Fruit fly (Drosophila melanogaster) whole organism, prepupa: Measurements from ENCODE around the gene CG31917.

Experiments used
- CG10631 ChIP-seq: fragments of 200-800 bp; sonication (Bioruptor generic); optimal IDR thresholded peaks from 2 replicates; lab custom pipeline; 2016; ENCODE audit warnings: missing biosample characterization, missing genetic modification characterization
- CG10669 ChIP-seq: fragments of 200-800 bp; sonication (Bioruptor generic); optimal IDR thresholded peaks from 3 replicates; lab custom pipeline; 2018; ENCODE audit warnings: missing biosample characterization, mild to moderate bottlenecking, missing genetic modification characterization, moderate library complexity
- CG11294 ChIP-seq: fragments of 200-800 bp; sonication (Bioruptor generic); IDR thresholded peaks from 2 replicates; pipeline ENCODE4 v1.3.6; 2022; ENCODE audit warnings: missing biosample characterization, missing genetic modification characterization
- CG11902 ChIP-seq: fragments of 200-800 bp; sonication (Bioruptor generic); optimal IDR thresholded peaks from 3 replicates; lab custom pipeline; 2016; ENCODE audit warnings: missing biosample characterization, missing genetic modification characterization
- CG15336 ChIP-seq: fragments of 200-800 bp; sonication (Bioruptor generic); IDR thresholded peaks from 2 replicates; pipeline ENCODE4 v1.3.6; 2022; ENCODE audit warnings: missing biosample characterization, missing genetic modification characterization
- CG1621 ChIP-seq: fragments of 200-800 bp; sonication (Bioruptor generic); optimal IDR thresholded peaks from 3 replicates; lab custom pipeline; 2018; ENCODE audit warnings: missing biosample characterization, mild to moderate bottlenecking, missing genetic modification characterization
- CG3032 ChIP-seq: fragments of 200-800 bp; optimal IDR thresholded peaks from 2 replicates; lab custom pipeline; 2019; ENCODE audit warnings: missing biosample characterization, mild to moderate bottlenecking, missing genetic modification characterization, moderate library complexity
- CG31627 ChIP-seq: fragments of 200-800 bp; sonication (Bioruptor generic); optimal IDR thresholded peaks from 3 replicates; lab custom pipeline; 2016; ENCODE audit warnings: missing biosample characterization, missing genetic modification characterization
- CG32006 ChIP-seq: fragments of 200-800 bp; sonication (Bioruptor generic); optimal IDR thresholded peaks from 3 replicates; lab custom pipeline; 2017; ENCODE audit warnings: missing biosample characterization, mild to moderate bottlenecking, missing genetic modification characterization
- CG34406 ChIP-seq: fragments of 200-800 bp; sonication (Bioruptor generic); optimal IDR thresholded peaks from 3 replicates; lab custom pipeline; 2016; ENCODE audit warnings: missing biosample characterization, missing genetic modification characterization
- CG4318 ChIP-seq: fragments of 200-800 bp; sonication (Bioruptor generic); optimal IDR thresholded peaks from 3 replicates; lab custom pipeline; 2017; ENCODE audit warnings: missing biosample characterization, mild to moderate bottlenecking, missing genetic modification characterization
- CG6163 ChIP-seq: fragments of 200-800 bp; sonication (Bioruptor generic); IDR thresholded peaks from 3 replicates; pipeline ENCODE4 v1.3.6; 2022; ENCODE audit warnings: missing biosample characterization, missing genetic modification characterization
- CG6808 ChIP-seq: fragments of 200-800 bp; sonication (Bioruptor generic); optimal IDR thresholded peaks from 3 replicates; lab custom pipeline; 2017; ENCODE audit warnings: missing biosample characterization, missing genetic modification characterization, mild to moderate bottlenecking, moderate library complexity, missing genetic modification reagents
- CG7368 ChIP-seq: fragments of 200-800 bp; sonication (Bioruptor generic); optimal IDR thresholded peaks from 3 replicates; lab custom pipeline; 2016; ENCODE audit warnings: missing biosample characterization, missing genetic modification characterization
- CG8319 ChIP-seq: fragments of 200-800 bp; sonication (Bioruptor generic); optimal IDR thresholded peaks from 3 replicates; lab custom pipeline; 2016; ENCODE audit warnings: missing biosample characterization, missing genetic modification characterization
- CG8632 ChIP-seq: fragments of 200-800 bp; sonication (Bioruptor generic); optimal IDR thresholded peaks from 3 replicates; lab custom pipeline; 2016; ENCODE audit warnings: missing biosample characterization, missing genetic modification characterization
- Eip75B ChIP-seq: fragments of 200-800 bp; sonication (Bioruptor generic); optimal IDR thresholded peaks from 3 replicates; lab custom pipeline; 2016; ENCODE audit warnings: missing biosample characterization, missing genetic modification characterization
- Eip78C ChIP-seq: fragments of 200-800 bp; sonication (Bioruptor generic); peaks from one replicate; lab custom pipeline; 2016; ENCODE audit warnings: missing biosample characterization, missing genetic modification characterization
- Eip93F ChIP-seq: fragments of 200-800 bp; sonication (Bioruptor generic); optimal IDR thresholded peaks from 2 replicates; lab custom pipeline; 2016; ENCODE audit warnings: missing biosample characterization, mild to moderate bottlenecking, missing genetic modification characterization
- Ets21C ChIP-seq: fragments of 200-800 bp; sonication (Bioruptor generic); optimal IDR thresholded peaks from 3 replicates; lab custom pipeline; 2016; ENCODE audit warnings: missing biosample characterization, missing genetic modification characterization
- Ets96B ChIP-seq: fragments of 200-800 bp; optimal IDR thresholded peaks from 2 replicates; lab custom pipeline; 2019; ENCODE audit warnings: missing biosample characterization, mild to moderate bottlenecking, missing genetic modification characterization, moderate library complexity
- Gug ChIP-seq: fragments of 200-800 bp; sonication (Bioruptor generic); IDR thresholded peaks from 2 replicates; pipeline ENCODE4 v1.3.6; 2022; ENCODE audit warnings: missing biosample characterization, missing genetic modification characterization
- Hr38 ChIP-seq: sonication (Bioruptor generic); optimal IDR thresholded peaks from 2 replicates; lab custom pipeline; 2016; ENCODE audit warnings: missing biosample characterization, missing genetic modification characterization
- Hr39 ChIP-seq: fragments of 200-800 bp; sonication (Bioruptor generic); optimal IDR thresholded peaks from 2 replicates; lab custom pipeline; 2016; ENCODE audit warnings: missing biosample characterization, missing genetic modification characterization
- Hr4 ChIP-seq: fragments of 200-800 bp; sonication (Bioruptor generic); optimal IDR thresholded peaks from 3 replicates; lab custom pipeline; 2016; ENCODE audit warnings: missing biosample characterization, missing genetic modification characterization
- Lpt ChIP-seq: fragments of 200-800 bp; sonication (Bioruptor generic); optimal IDR thresholded peaks from 3 replicates; lab custom pipeline; 2016; ENCODE audit warnings: missing biosample characterization, missing genetic modification characterization
- Met ChIP-seq: fragments of 200-800 bp; sonication (Bioruptor generic); optimal IDR thresholded peaks from 3 replicates; lab custom pipeline; 2016; ENCODE audit warnings: missing biosample characterization, missing genetic modification characterization
- OdsH ChIP-seq: fragments of 200-800 bp; sonication (Bioruptor generic); optimal IDR thresholded peaks from 3 replicates; lab custom pipeline; 2016; ENCODE audit warnings: missing biosample characterization, missing genetic modification characterization
- Smox ChIP-seq: fragments of 200-800 bp; sonication (Bioruptor generic); optimal IDR thresholded peaks from 3 replicates; lab custom pipeline; 2016; ENCODE audit warnings: missing biosample characterization, missing genetic modification characterization
- Sox102F ChIP-seq: fragments of 200-800 bp; sonication (Bioruptor generic); optimal IDR thresholded peaks from 2 replicates; lab custom pipeline; 2016; ENCODE audit warnings: missing biosample characterization, mild to moderate bottlenecking, missing genetic modification characterization
- Sox14 ChIP-seq: fragments of 200-800 bp; sonication (Bioruptor generic); optimal IDR thresholded peaks from 3 replicates; lab custom pipeline; 2016; ENCODE audit warnings: missing biosample characterization, missing genetic modification characterization
- Sox15 ChIP-seq: fragments of 200-800 bp; sonication (Bioruptor generic); optimal IDR thresholded peaks from 3 replicates; lab custom pipeline; 2016; ENCODE audit warnings: missing biosample characterization, missing genetic modification characterization
- achi ChIP-seq: fragments of 200-800 bp; sonication (Bioruptor generic); optimal IDR thresholded peaks from 3 replicates; lab custom pipeline; 2016; ENCODE audit warnings: missing biosample characterization, missing genetic modification characterization
- dac ChIP-seq: fragments of 200-800 bp; sonication (Bioruptor generic); optimal IDR thresholded peaks from 2 replicates; lab custom pipeline; 2017; ENCODE audit warnings: missing biosample characterization, mild to moderate bottlenecking, missing genetic modification characterization
- dsx ChIP-seq: fragments of 200-800 bp; optimal IDR thresholded peaks from 3 replicates; lab custom pipeline; 2019; ENCODE audit warnings: missing biosample characterization, mild to moderate bottlenecking, missing genetic modification characterization, moderate library complexity; ENCODE audit not compliant: poor library complexity, severe bottlenecking
- eg ChIP-seq: fragments of 200-800 bp; sonication (Bioruptor generic); IDR thresholded peaks from 3 replicates; pipeline ENCODE4 v1.3.6; 2022; ENCODE audit warnings: missing biosample characterization, missing genetic modification characterization
- esn ChIP-seq: fragments of 200-800 bp; sonication (Bioruptor generic); optimal IDR thresholded peaks from 2 replicates; lab custom pipeline; 2016; ENCODE audit warnings: missing biosample characterization, mild to moderate bottlenecking, missing genetic modification characterization, moderate library complexity
- fd59A ChIP-seq: fragments of 200-800 bp; sonication (Bioruptor generic); optimal IDR thresholded peaks from 2 replicates; lab custom pipeline; 2017; ENCODE audit warnings: missing biosample characterization, mild to moderate bottlenecking, missing genetic modification characterization, missing genetic modification reagents
- fd85E ChIP-seq: fragments of 200-800 bp; sonication (Bioruptor generic); optimal IDR thresholded peaks from 3 replicates; lab custom pipeline; 2016; ENCODE audit warnings: missing biosample characterization, missing genetic modification characterization
- fkh ChIP-seq: fragments of 200-800 bp; sonication (Bioruptor generic); optimal IDR thresholded peaks from 3 replicates; lab custom pipeline; 2017; ENCODE audit warnings: missing biosample characterization, mild to moderate bottlenecking, missing genetic modification characterization, moderate library complexity
- lz ChIP-seq: fragments of 200-800 bp; sonication (Bioruptor generic); optimal IDR thresholded peaks from 3 replicates; lab custom pipeline; 2016; ENCODE audit warnings: missing biosample characterization, missing genetic modification characterization
- net ChIP-seq: fragments of 200-800 bp; sonication (Bioruptor generic); optimal IDR thresholded peaks from 3 replicates; lab custom pipeline; 2016; ENCODE audit warnings: missing biosample characterization, missing genetic modification characterization
- pdm3 ChIP-seq: fragments of 200-800 bp; sonication (Bioruptor generic); optimal IDR thresholded peaks from 3 replicates; lab custom pipeline; 2016; ENCODE audit warnings: missing biosample characterization, missing genetic modification characterization
- salr ChIP-seq, 2 experiments: fragments of 200-800 bp; sonication (Bioruptor generic); optimal IDR thresholded peaks; 3 replicates each; lab custom pipeline; 2016 to 2018; ENCODE audit warnings: missing biosample characterization in 2 of 2, missing genetic modification characterization in 2 of 2, mild to moderate bottlenecking in 1 of 2
- ss ChIP-seq, 2 experiments: fragments of 200-800 bp; sonication (Bioruptor generic); optimal IDR thresholded peaks; 2 replicates in 1 of 2; 3 replicates in 1 of 2; lab custom pipeline; 2017 to 2018; ENCODE audit warnings: mild to moderate bottlenecking in 2 of 2, missing biosample characterization in 2 of 2, missing genetic modification characterization in 2 of 2, moderate library complexity in 1 of 2
- svp ChIP-seq: fragments of 200-800 bp; sonication (Bioruptor generic); peaks from one replicate; lab custom pipeline; 2016; ENCODE audit warnings: missing biosample characterization, missing genetic modification characterization
- topi ChIP-seq: fragments of 200-800 bp; sonication (Bioruptor generic); optimal IDR thresholded peaks from 3 replicates; lab custom pipeline; 2016; ENCODE audit warnings: missing biosample characterization, missing genetic modification characterization
- vri ChIP-seq: fragments of 200-800 bp; sonication (Bioruptor generic); optimal IDR thresholded peaks from 3 replicates; lab custom pipeline; 2016; ENCODE audit warnings: missing biosample characterization, mild to moderate bottlenecking, missing genetic modification characterization

The CG31917 gene

DNA sequence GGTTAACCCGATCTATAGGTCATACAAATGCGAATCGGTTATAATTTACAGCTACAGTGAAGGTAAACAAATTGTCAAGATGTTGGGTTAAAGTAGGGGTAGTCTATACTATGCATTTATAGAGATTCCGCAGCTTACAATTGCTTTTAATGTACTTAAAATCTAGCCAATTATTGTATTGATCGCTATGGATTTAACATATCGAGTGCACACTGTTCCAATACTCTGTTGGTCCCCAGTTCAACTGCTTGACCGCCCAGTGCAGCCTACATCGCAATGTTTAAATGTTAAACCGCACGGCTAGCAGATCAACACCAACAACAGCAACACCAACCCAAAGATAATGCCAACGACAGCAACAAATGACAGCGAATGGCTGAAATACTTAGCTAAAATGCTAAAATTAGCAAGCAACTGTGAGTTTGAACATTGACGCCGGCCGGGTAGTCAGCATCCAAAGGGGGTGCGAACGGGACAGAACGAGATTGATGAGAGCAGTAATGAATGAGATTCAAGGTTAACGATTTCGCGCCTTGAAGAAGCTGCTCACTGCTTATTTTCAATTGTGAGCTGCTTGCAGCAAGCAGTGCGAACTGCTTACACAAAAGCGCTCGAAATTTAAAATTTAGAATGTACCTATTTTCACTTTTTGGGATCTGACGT lies 9.6 kb downstream of the CG31917 start (continued):
- TF ChIP-seq Hr39 (GFP tag; lab: Kevin White, UChicago) (no peak), pdm3 (GFP tag; lab: Kevin White, UChicago) (no peak), Sox14 (no peak), svp (peak; percentile 2), CG4318 (no peak), topi (GFP tag; lab: Kevin White, UChicago) (no peak), CG7368 (no peak), dac (no peak), fd85E (GFP tag; lab: Kevin White, UChicago) (no peak), Hr4 (peak; percentile 2), net (GFP tag; lab: Kevin White, UChicago) (no peak), esn (no peak), Eip75B (GFP tag; lab: Kevin White, UChicago) (no peak), CG3032 (tag; lab: Kevin White, UChicago) (no peak), CG6163 (peak; percentile 65), OdsH (peak; percentile 9), CG34406 (GFP tag; lab: Kevin White, UChicago) (no peak), Lpt (GFP tag; lab: Kevin White, UChicago) (no peak), fkh (GFP tag; lab: Kevin White, UChicago) (no peak), CG10669 (GFP tag; lab: Kevin White, UChicago) (no peak), Hr38 (GFP tag; lab: Kevin White, UChicago) (no peak), Met (GFP tag; lab: Kevin White, UChicago) (no peak), ss (GFP tag; optimal IDR thresholded peaks at IDR 0.05; lab: Kevin White, UChicago) (no peak), achi (no peak), CG11902 (no peak), Ets96B (tag; lab: Kevin White, UChicago) (no peak), CG8319 (GFP tag; lab: Kevin White, UChicago) (no peak), CG31627 (GFP tag; lab: Kevin White, UChicago) (no peak), Sox15 (GFP tag; lab: Kevin White, UChicago) (no peak)
- TF ChIP-seq, all 60 proteins: peak for 10

DNA sequence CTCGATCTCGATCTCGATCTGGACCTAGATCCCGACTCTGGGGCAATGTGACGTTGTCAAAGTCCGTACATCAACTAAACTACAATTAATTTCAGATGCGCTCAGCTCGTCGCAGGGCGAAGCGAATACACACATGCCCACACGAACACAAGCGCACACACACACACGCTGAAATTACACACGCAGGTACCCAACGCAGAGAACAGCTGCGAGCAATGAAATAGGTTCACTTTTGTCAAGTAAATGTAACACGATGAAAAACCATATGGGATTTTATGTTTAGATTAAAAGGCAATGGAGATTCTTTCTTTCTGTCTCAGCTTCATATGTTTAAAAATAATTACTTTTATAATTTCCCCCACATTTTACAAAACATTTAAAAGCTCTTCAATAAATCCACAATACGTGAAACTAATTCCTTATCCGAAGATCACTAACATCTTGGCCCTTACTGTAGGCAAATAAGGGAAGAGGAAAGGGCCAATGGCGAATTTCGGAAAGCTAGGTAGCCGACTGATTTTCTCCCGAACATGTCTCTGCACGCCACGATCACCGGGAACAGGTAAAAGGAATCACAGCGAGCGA lies 10.3 kb downstream of the CG31917 start:
- TF ChIP-seq eg (GFP tag; lab: Robert Waterston, UW): peak; percentile 69
- TF ChIP-seq CG11902: peak; percentile 67
- TF ChIP-seq dsx (GFP tag; lab: Kevin White, UChicago): peak; percentile 83
- TF ChIP-seq Smox (GFP tag; lab: Kevin White, UChicago): peak; percentile 86
- TF ChIP-seq Eip78C (GFP tag; lab: Kevin White, UChicago): peak; percentile 96
- TF ChIP-seq vri (GFP tag; lab: Kevin White, UChicago): peak; percentile 88
- TF ChIP-seq CG6808 (GFP tag; lab: Kevin White, UChicago): peak; percentile 91
- peak; percentile 2 for TF ChIP-seq dac
- TF ChIP-seq salr (GFP tag; optimal IDR thresholded peaks at IDR 0.05; lab: Kevin White, UChicago): peak; percentile 70 to 82
- peak; percentile 92 for TF ChIP-seq lz (GFP tag; lab: Kevin White, UChicago)
- peak; percentile 81 for TF ChIP-seq OdsH
- peak; percentile 45 for TF ChIP-seq CG4318
- TF ChIP-seq Sox15 (GFP tag; lab: Kevin White, UChicago): peak; percentile 64
- peak; percentile 94 for TF ChIP-seq esn
- peak; percentile 69 for TF ChIP-seq fkh (GFP tag; lab: Kevin White, UChicago)
- TF ChIP-seq svp: peak; percentile 92
- TF ChIP-seq CG7368: peak; percentile 73
- TF ChIP-seq CG15336 (GFP tag; lab: Robert Waterston, UW): peak; percentile 87
- TF ChIP-seq Eip93F: peak; percentile 63
- peak; percentile 78 for TF ChIP-seq CG10631 (GFP tag; lab: Kevin White, UChicago)
- peak; percentile 79 for TF ChIP-seq Hr39 (GFP tag; lab: Kevin White, UChicago)
- peak; percentile 80 for TF ChIP-seq Eip75B (GFP tag; lab: Kevin White, UChicago)
- peak; percentile 79 for TF ChIP-seq CG8632 (GFP tag; lab: Kevin White, UChicago)
- peak; percentile 70 for TF ChIP-seq CG32006 (GFP tag; lab: Kevin White, UChicago)
- TF ChIP-seq fd59A (GFP tag; lab: Kevin White, UChicago): peak; percentile 88
- TF ChIP-seq Ets21C (GFP tag; lab: Kevin White, UChicago): peak; percentile 80
- peak; percentile 85 for TF ChIP-seq CG6163
- peak; percentile 87 for TF ChIP-seq CG31627 (GFP tag; lab: Kevin White, UChicago)
- TF ChIP-seq ss (GFP tag; optimal IDR thresholded peaks at IDR 0.05; lab: Kevin White, UChicago): peak; percentile 89 to 95
- peak; percentile 75 for TF ChIP-seq Gug (GFP tag; lab: Robert Waterston, UW)
- TF ChIP-seq CG11294 (GFP tag; lab: Robert Waterston, UW): peak; percentile 64
- TF ChIP-seq Sox102F (GFP tag; lab: Kevin White, UChicago): peak; percentile 86
- peak; percentile 64 for TF ChIP-seq CG1621 (tag; lab: Kevin White, UChicago)
